Worm (Caenorhabditis elegans) whole organism, young adult: ENCODE results near the gene C31H1.1.

Source experiments
- C17E4.6 ChIP-seq: fragments of 200-800 bp; sonication (Bioruptor generic); IDR thresholded peaks from 2 replicates; pipeline ENCODE4 v1.3.6; 2022; ENCODE audit warnings: missing genetic modification reagents, missing genetic modification characterization, missing compliant biosample characterization
- F22D6.2 ChIP-seq: sonication (generic microtip); optimal IDR thresholded peaks from 2 replicates; lab custom pipeline; 2016; ENCODE audit warnings: mild to moderate bottlenecking, missing genetic modification characterization, missing compliant biosample characterization
- F37B4.10 ChIP-seq: fragments of 200-800 bp; sonication (Bioruptor generic); IDR thresholded peaks from 2 replicates; pipeline ENCODE4 v1.3.6; 2022; ENCODE audit warnings: missing genetic modification characterization, missing compliant biosample characterization
- F52B5.7 ChIP-seq: sonication (generic microtip); optimal IDR thresholded peaks from 2 replicates; lab custom pipeline; 2016; ENCODE audit warnings: mild to moderate bottlenecking, missing genetic modification characterization, missing compliant biosample characterization
- Y56A3A.18 ChIP-seq: fragments of 200-800 bp; sonication (Bioruptor generic); IDR thresholded peaks from 2 replicates; pipeline ENCODE4 v1.3.6; 2022; ENCODE audit warnings: missing genetic modification reagents, missing genetic modification characterization, missing compliant biosample characterization
- ceh-40 ChIP-seq: fragments of 200-800 bp; sonication (Bioruptor generic); IDR thresholded peaks from 2 replicates; pipeline ENCODE4 v1.3.6; 2022; ENCODE audit warnings: missing genetic modification characterization, missing compliant biosample characterization
- dpl-1 ChIP-seq: fragments of 150-350 bp; optimal IDR thresholded peaks from 2 replicates; lab custom pipeline; 2014; ENCODE audit warnings: missing biosample characterization, missing genetic modification reagents, missing genetic modification characterization
- let-526 ChIP-seq: fragments of 200-800 bp; sonication (Bioruptor generic); IDR thresholded peaks from 2 replicates; pipeline ENCODE4 v1.3.6; 2022; ENCODE audit warnings: missing genetic modification reagents, missing genetic modification characterization, missing compliant biosample characterization
- madf-6 ChIP-seq: fragments of 200-800 bp; sonication (Bioruptor generic); IDR thresholded peaks from 2 replicates; pipeline ENCODE4 v1.3.6; 2022; ENCODE audit warnings: missing genetic modification reagents, missing genetic modification characterization, missing compliant biosample characterization
- mxl-1 ChIP-seq: sonication (generic microtip); optimal IDR thresholded peaks from 2 replicates; lab custom pipeline; 2016; ENCODE audit warnings: missing genetic modification characterization, missing compliant biosample characterization
- sdz-38 ChIP-seq: sonication (generic microtip); optimal IDR thresholded peaks from 2 replicates; lab custom pipeline; 2016; ENCODE audit warnings: missing genotype, missing genetic modification characterization, missing compliant biosample characterization
- unc-62 ChIP-seq: fragments of 150-350 bp; optimal IDR thresholded peaks from 2 replicates; lab custom pipeline; 2014; ENCODE audit warnings: missing biosample characterization, missing genetic modification reagents, missing genetic modification characterization

DNA sequence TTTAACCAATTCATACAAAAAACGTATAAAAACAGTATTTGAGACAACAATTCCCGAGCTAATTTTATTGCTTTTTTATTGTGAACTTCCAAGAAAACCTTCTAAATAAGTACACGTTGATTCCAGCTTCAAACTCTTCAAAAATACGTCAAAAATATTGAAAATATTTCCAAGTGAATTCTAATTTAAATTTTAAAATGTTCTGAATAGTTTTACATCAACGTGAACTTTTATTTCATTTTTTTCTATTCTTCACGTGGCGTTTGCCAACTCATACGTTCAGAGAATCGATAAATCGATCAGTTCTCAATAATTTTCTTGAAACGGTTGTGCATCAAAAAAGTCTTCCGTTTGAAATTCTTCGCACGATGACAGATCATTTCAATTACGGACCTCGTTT is at the start of gene C31H1.1:
- no peak for TF ChIP-seq Y56A3A.18
- no peak for TF ChIP-seq madf-6 (GFP tag; lab: Robert Waterston, UW)
- TF ChIP-seq sdz-38 (tag; lab: Kevin White, UChicago) = no peak
- TF ChIP-seq F52B5.7 (tag; lab: Kevin White, UChicago) = no peak
- no peak for TF ChIP-seq dpl-1 (GFP tag; lab: Kevin White, UChicago)
- no peak for TF ChIP-seq C17E4.6 (GFP tag; lab: Robert Waterston, UW)
- TF ChIP-seq unc-62 = no peak
- TF ChIP-seq mxl-1 (tag; lab: Kevin White, UChicago) = no peak
- no peak for TF ChIP-seq F22D6.2
- TF ChIP-seq F37B4.10 (GFP tag; lab: Robert Waterston, UW) = no peak
- TF ChIP-seq let-526 (GFP tag; lab: Robert Waterston, UW) = no peak
- TF ChIP-seq ceh-40 (GFP tag; lab: Robert Waterston, UW) = no peak
